Fruit fly (Drosophila melanogaster): ENCODE data around the gene sov.

DNA sequence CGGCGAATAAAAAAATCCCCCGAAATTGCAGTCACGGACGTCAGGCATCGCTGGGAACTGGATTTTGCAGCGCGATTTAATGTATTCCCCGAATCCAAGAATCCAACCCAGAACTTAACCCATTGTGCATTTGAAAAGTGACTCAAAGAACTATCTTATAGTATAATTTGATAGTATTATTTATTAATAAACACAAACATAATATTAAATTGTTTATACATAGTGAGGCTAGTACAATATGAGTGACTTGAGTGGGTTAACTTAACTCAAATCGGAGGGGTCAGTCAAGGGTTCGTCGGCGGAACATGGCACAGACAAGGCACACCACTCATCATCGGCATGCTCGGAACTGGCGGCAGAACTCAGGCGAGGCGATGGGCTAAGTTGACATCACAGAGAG lies 9.9 kb upstream of the sov start:
- TF ChIP-seq dsx (GFP tag; optimal IDR thresholded peaks at IDR 0.05; ENCODE audit: poor library complexity, severe bottlenecking) (no peak), Blimp-1 (GFP tag; optimal IDR thresholded peaks at IDR 0.05) (no peak), CG8632 (GFP tag; optimal IDR thresholded peaks at IDR 0.05) (peak; percentile 27)

All from whole organism, prepupa.